Fruit fly (Drosophila melanogaster): ENCODE measurements around the gene Abcd3.
A peak's percentile ranks its signal among the peaks of the same experiment; 100 is the strongest.

Gene Abcd3

DNA sequence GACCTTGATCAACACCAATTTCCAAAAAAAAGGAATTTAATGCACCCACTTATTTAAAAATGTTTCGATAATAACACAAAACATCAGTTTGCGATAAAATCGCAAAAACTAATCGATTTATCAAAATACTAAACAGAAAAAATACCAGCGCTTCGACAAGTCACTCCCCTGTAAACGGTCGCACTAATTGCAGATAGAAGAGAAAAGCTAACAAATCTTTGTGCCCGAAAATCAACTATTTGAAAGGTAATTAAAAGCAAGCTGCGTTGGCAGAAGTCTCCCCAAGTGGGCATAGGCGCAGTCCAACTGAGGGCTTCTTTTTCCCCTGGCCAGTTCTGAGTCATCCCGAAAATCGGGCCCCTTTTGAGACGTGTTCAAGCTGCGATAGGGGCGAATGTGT, 19.7 kb upstream of the Abcd3 start, which contains the start of gene AP-1-2beta (continued):
- no peak for TF ChIP-seq Atf6 (GFP tag; IDR thresholded peaks at IDR 0.05)
- TF ChIP-seq zfh2 (GFP tag; optimal IDR thresholded peaks at IDR 0.05): no peak
- TF ChIP-seq Xbp1 (GFP tag; optimal IDR thresholded peaks at IDR 0.05): no peak
- no peak for TF ChIP-seq Hr39 (optimal IDR thresholded peaks at IDR 0.05)
- TF ChIP-seq CG9797 (GFP tag; optimal IDR thresholded peaks at IDR 0.05): peak; percentile 75
- no peak for TF ChIP-seq CG3847 (GFP tag; IDR thresholded peaks at IDR 0.05)
- TF ChIP-seq Fer3 (tag; optimal IDR thresholded peaks at IDR 0.05): no peak
- peak; percentile 55 for TF ChIP-seq pzg (GFP tag; optimal IDR thresholded peaks at IDR 0.05)
- TF ChIP-seq Side (GFP tag; optimal IDR thresholded peaks at IDR 0.05): no peak
- TF ChIP-seq Nf-YA (GFP tag; IDR thresholded peaks at IDR 0.05): no peak
- no peak for TF ChIP-seq gro (GFP tag; optimal IDR thresholded peaks at IDR 0.05)
- TF ChIP-seq CG30403 (GFP tag; optimal IDR thresholded peaks at IDR 0.05): no peak
- TF ChIP-seq CG6765 (GFP tag; optimal IDR thresholded peaks at IDR 0.05): no peak
- TF ChIP-seq rib (GFP tag; IDR thresholded peaks at IDR 0.05): no peak
- no peak for TF ChIP-seq CG11695 (GFP tag; IDR thresholded peaks at IDR 0.05)
- TF ChIP-seq CG15073 (GFP tag; optimal IDR thresholded peaks at IDR 0.05): no peak
- no peak for TF ChIP-seq Bteb2 (GFP tag; optimal IDR thresholded peaks at IDR 0.05)
- TF ChIP-seq Lim3 (GFP tag; IDR thresholded peaks at IDR 0.05): no peak
- TF ChIP-seq BEAF-32 (GFP tag; optimal IDR thresholded peaks at IDR 0.05): peak; percentile 50
- TF ChIP-seq CG12071 (GFP tag; optimal IDR thresholded peaks at IDR 0.05): no peak
- no peak for TF ChIP-seq twi (tag; optimal IDR thresholded peaks at IDR 0.05)
- 0 out of 3 replicates have a peak, but pooled peaks have one; percentile 30 for TF ChIP-seq CG7963 (GFP tag; IDR thresholded peaks at IDR 0.05; ENCODE audit: partially characterized antibody)
- TF ChIP-seq CTCF (GFP tag; optimal IDR thresholded peaks at IDR 0.05): no peak
- TF ChIP-seq CG8281 (tag; optimal IDR thresholded peaks at IDR 0.05): no peak
- TF ChIP-seq lov (optimal IDR thresholded peaks at IDR 0.05): no peak
- no peak for TF ChIP-seq lov (GFP tag; IDR thresholded peaks at IDR 0.05)
- no peak for TF ChIP-seq fu2 (GFP tag; optimal IDR thresholded peaks at IDR 0.05)
- no peak for TF ChIP-seq tio (GFP tag; optimal IDR thresholded peaks at IDR 0.05)
- TF ChIP-seq insv (GFP tag; optimal IDR thresholded peaks at IDR 0.05): no peak
- TF ChIP-seq CG11696 (GFP tag; IDR thresholded peaks at IDR 0.05): no peak
- TF ChIP-seq CG3163 (GFP tag; optimal IDR thresholded peaks at IDR 0.05): no peak
- TF ChIP-seq CG8290 (GFP tag; optimal IDR thresholded peaks at IDR 0.05): peak; percentile 20
- no peak for TF ChIP-seq CG8290 (tag; optimal IDR thresholded peaks at IDR 0.05)
- peak; percentile 54; the same call in 1 of the 3 replicates for TF ChIP-seq mld (GFP tag; IDR thresholded peaks at IDR 0.05; ENCODE audit: partially characterized antibody)
- TF ChIP-seq ato (GFP tag; IDR thresholded peaks at IDR 0.05; ENCODE audit: partially characterized antibody): 0 out of 2 replicates have a peak, but pooled peaks have one; percentile 47
- TF ChIP-seq Oaz (GFP tag; IDR thresholded peaks at IDR 0.05): no peak
- no peak for TF ChIP-seq h (optimal IDR thresholded peaks at IDR 0.05)
- no peak for TF ChIP-seq chinmo (GFP tag; IDR thresholded peaks at IDR 0.05; ENCODE audit: partially characterized antibody)
- TF ChIP-seq HLH4C (GFP tag; IDR thresholded peaks at IDR 0.05; ENCODE audit: partially characterized antibody): peak; percentile 71
- TF ChIP-seq CG30020 (tag; optimal IDR thresholded peaks at IDR 0.05): peak; percentile 28
- TF ChIP-seq tna (GFP tag; IDR thresholded peaks at IDR 0.05; ENCODE audit: partially characterized antibody): no peak; the same call in 1 of the 2 replicates
- peak; percentile 69 for TF ChIP-seq Dref (GFP tag; IDR thresholded peaks at IDR 0.05)
- TF ChIP-seq CG8765 (GFP tag; IDR thresholded peaks at IDR 0.05): no peak
- peak; percentile 45; the same call in 2 of the 3 replicates for TF ChIP-seq CG16813 (GFP tag; IDR thresholded peaks at IDR 0.05; ENCODE audit: partially characterized antibody)
- no peak for TF ChIP-seq CG6254 (GFP tag; optimal IDR thresholded peaks at IDR 0.05)
- no peak for TF ChIP-seq HHEX (GFP tag; optimal IDR thresholded peaks at IDR 0.05)
- TF ChIP-seq NFAT (GFP tag; IDR thresholded peaks at IDR 0.05): no peak
- no peak for TF ChIP-seq Hsf (GFP tag; optimal IDR thresholded peaks at IDR 0.05)
- no peak for TF ChIP-seq CG4424 (GFP tag; optimal IDR thresholded peaks at IDR 0.05)
- no peak for TF ChIP-seq Hmr (GFP tag; optimal IDR thresholded peaks at IDR 0.05)
- no peak for TF ChIP-seq CG33557 (GFP tag; optimal IDR thresholded peaks at IDR 0.05)
- no peak for TF ChIP-seq gsb-n (tag; optimal IDR thresholded peaks at IDR 0.05)
- no peak for TF ChIP-seq fd3F (GFP tag; optimal IDR thresholded peaks at IDR 0.05)
